Worm (Caenorhabditis elegans) whole organism, late embryonic: ENCODE data around the gene srd-74.

ENCODE experiments used
- F13H6.1 ChIP-seq: sonication (generic microtip); optimal IDR thresholded peaks from 2 replicates; lab custom pipeline; 2016; ENCODE audit warnings: missing genetic modification characterization, missing compliant biosample characterization
- nhr-11 ChIP-seq: fragments of 150-350 bp; optimal IDR thresholded peaks from 2 replicates; lab custom pipeline; 2014; ENCODE audit warnings: missing biosample characterization, missing genetic modification characterization

ce11 chrIII:11789480-11789879 lies 7.6 kb downstream of the srd-74 start:
- no peak for TF ChIP-seq F13H6.1 (tag; lab: Kevin White, UChicago)
- TF ChIP-seq nhr-11: no peak
